Fruit fly (Drosophila melanogaster): ENCODE measurements around the gene Ltn1.

Gene Ltn1

DNA sequence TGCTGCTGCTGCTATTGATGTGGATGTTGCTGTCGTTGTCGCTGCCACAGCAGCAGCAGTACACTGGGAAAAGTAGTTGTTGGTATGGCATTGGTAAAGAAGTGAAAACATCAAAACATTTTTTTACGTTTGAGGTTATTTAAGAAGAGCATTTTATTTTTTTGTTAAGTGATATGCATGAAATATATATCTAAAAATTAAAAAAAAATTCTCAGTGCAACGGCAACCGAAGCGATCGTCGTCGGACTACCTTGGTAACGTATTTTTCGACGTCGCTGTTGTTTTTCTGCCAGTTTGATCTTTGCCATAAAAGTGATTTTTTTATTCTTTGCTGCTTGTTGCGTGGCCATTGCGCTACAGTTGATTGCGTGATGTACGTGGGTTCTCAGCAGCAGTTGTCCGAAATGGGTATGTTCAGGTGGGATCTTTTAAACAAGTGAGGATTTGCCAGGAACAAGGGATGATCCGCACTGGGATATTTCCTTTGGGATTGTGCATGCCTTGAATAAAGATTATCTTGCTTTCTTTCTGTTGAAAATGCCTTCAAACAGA, 8.7 kb upstream of the Ltn1 start:
- TF ChIP-seq dl (GFP tag; optimal IDR thresholded peaks at IDR 0.05; ENCODE audit: insufficient read depth in 1 of 2, partially characterized antibody in 2 of 2) (no peak), Dfd (GFP tag; optimal IDR thresholded peaks at IDR 0.05) (peak; percentile 91), tai (GFP tag; optimal IDR thresholded peaks at IDR 0.05) (peak; percentile 92), h (GFP tag; optimal IDR thresholded peaks at IDR 0.05) (peak; percentile 99), woc (GFP tag; optimal IDR thresholded peaks at IDR 0.05) (peak; percentile 96), fru (GFP tag; optimal IDR thresholded peaks at IDR 0.05) (peak; percentile 99), Hr78 (GFP tag; optimal IDR thresholded peaks at IDR 0.05) (no peak), sage (GFP tag; optimal IDR thresholded peaks at IDR 0.05) (peak; percentile 97), CG9705 (GFP tag; optimal IDR thresholded peaks at IDR 0.05) (peak; percentile 99), dmrt93B (GFP tag; optimal IDR thresholded peaks at IDR 0.05) (peak; percentile 97), Sp1 (GFP tag; optimal IDR thresholded peaks at IDR 0.05) (peak; percentile 99), dsf (GFP tag; optimal IDR thresholded peaks at IDR 0.05; ENCODE audit: borderline replicate concordance) (peak; percentile 93), HLH106 (tag; optimal IDR thresholded peaks at IDR 0.05) (peak; percentile 99), Hr83 (GFP tag; optimal IDR thresholded peaks at IDR 0.05; ENCODE audit: poor library complexity, severe bottlenecking) (no peak), Rel (GFP tag; optimal IDR thresholded peaks at IDR 0.05) (peak; percentile 97), Rel (tag; optimal IDR thresholded peaks at IDR 0.05) (peak; percentile 95), Hnf4 (GFP tag; optimal IDR thresholded peaks at IDR 0.05) (peak; percentile 98), usp (GFP tag; optimal IDR thresholded peaks at IDR 0.05) (no peak), Mio (GFP tag; optimal IDR thresholded peaks at IDR 0.05) (peak; percentile 63), OdsH (GFP tag; optimal IDR thresholded peaks at IDR 0.05) (peak; percentile 99), lola (GFP tag; optimal IDR thresholded peaks at IDR 0.05) (no peak), N (GFP tag; optimal IDR thresholded peaks at IDR 0.05) (no peak), Vsx2 (GFP tag; optimal IDR thresholded peaks at IDR 0.05; ENCODE audit: partially characterized antibody) (peak; percentile 32), pan (optimal IDR thresholded peaks at IDR 0.05) (no peak), br (GFP tag; optimal IDR thresholded peaks at IDR 0.05) (peak; percentile 98), Abd-B (GFP tag; optimal IDR thresholded peaks at IDR 0.05) (no peak), ey (GFP tag; optimal IDR thresholded peaks at IDR 0.05) (peak; percentile 98), psq (GFP tag; optimal IDR thresholded peaks at IDR 0.05) (peak; percentile 96), sv (GFP tag; optimal IDR thresholded peaks at IDR 0.05) (peak; percentile 93), Jra (GFP tag; optimal IDR thresholded peaks at IDR 0.05) (peak; percentile 94), CG32264 (GFP tag; optimal IDR thresholded peaks at IDR 0.05) (peak; percentile 94), Dif (GFP tag; optimal IDR thresholded peaks at IDR 0.05; ENCODE audit: partially characterized antibody) (no peak), Myc (optimal IDR thresholded peaks at IDR 0.05) (no peak), brk (GFP tag; optimal IDR thresholded peaks at IDR 0.05) (peak; percentile 97), GATAd (GFP tag; optimal IDR thresholded peaks at IDR 0.05) (no peak), jim (GFP tag; optimal IDR thresholded peaks at IDR 0.05) (peak; percentile 55), rgr (GFP tag; optimal IDR thresholded peaks at IDR 0.05) (peak; percentile 99), CrebA (GFP tag; optimal IDR thresholded peaks at IDR 0.05; ENCODE audit: borderline replicate concordance) (peak; percentile 83), foxo (GFP tag; optimal IDR thresholded peaks at IDR 0.05) (peak; percentile 77 to 99)

DNA sequence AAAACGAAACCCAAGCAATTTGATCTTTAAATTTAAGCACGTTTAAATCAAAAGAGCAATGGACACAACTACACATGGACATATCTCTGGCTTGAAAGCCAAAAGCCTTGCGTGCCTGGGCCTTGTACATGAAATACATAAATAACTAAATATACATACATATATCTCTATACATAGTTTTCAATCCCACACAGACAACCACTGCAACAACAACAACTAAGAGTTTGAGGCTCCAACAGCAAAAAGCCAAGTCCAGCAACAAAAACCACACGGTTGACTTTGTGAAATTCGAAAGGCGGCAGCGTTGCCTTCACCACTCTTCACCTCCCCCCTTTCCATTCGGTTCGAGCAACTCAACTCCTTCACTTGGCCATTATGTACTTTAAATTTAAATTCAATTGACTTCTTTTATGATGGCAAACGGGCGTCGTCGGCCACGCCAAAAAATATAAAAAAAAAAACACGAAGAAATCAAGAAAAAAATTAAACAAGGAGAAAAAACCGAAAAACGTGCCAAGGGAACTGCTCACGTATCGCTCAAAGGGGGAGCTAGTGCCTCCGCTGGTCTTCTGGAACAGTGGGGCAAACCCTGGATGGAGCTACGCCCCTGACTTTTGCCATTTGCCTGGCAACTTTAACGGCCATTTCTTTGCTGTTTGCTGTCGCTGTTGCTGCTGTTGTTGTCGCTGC, 8.1 kb upstream of the Ltn1 start:
- TF ChIP-seq Dif (GFP tag; optimal IDR thresholded peaks at IDR 0.05; ENCODE audit: partially characterized antibody) (peak; percentile 28), Rel (GFP tag; optimal IDR thresholded peaks at IDR 0.05) (no peak), Rel (tag; optimal IDR thresholded peaks at IDR 0.05) (peak; percentile 8), dl (GFP tag; optimal IDR thresholded peaks at IDR 0.05; ENCODE audit: insufficient read depth in 1 of 2, partially characterized antibody in 2 of 2) (no peak), Hr83 (GFP tag; optimal IDR thresholded peaks at IDR 0.05; ENCODE audit: poor library complexity, severe bottlenecking) (peak; percentile 12)

All from whole organism, wandering third instar larva.